Fruit fly (Drosophila melanogaster) whole organism, prepupa: ENCODE measurements around the gene Hmbs.

ENCODE experiments used
- CG10631 ChIP-seq: fragments of 200-800 bp; sonication (Bioruptor generic); optimal IDR thresholded peaks from 2 replicates; lab custom pipeline; 2016; ENCODE audit warnings: missing biosample characterization, missing genetic modification characterization
- CG10669 ChIP-seq: fragments of 200-800 bp; sonication (Bioruptor generic); optimal IDR thresholded peaks from 3 replicates; lab custom pipeline; 2018; ENCODE audit warnings: missing biosample characterization, mild to moderate bottlenecking, missing genetic modification characterization, moderate library complexity
- CG11294 ChIP-seq: fragments of 200-800 bp; sonication (Bioruptor generic); IDR thresholded peaks from 2 replicates; pipeline ENCODE4 v1.3.6; 2022; ENCODE audit warnings: missing biosample characterization, missing genetic modification characterization
- CG11762 ChIP-seq: fragments of 200-800 bp; sonication (Bioruptor generic); optimal IDR thresholded peaks from 3 replicates; lab custom pipeline; 2016; ENCODE audit warnings: missing biosample characterization, missing genetic modification characterization; ENCODE audit not compliant: insufficient read depth
- CG11902 ChIP-seq: fragments of 200-800 bp; sonication (Bioruptor generic); optimal IDR thresholded peaks from 3 replicates; lab custom pipeline; 2016; ENCODE audit warnings: missing biosample characterization, missing genetic modification characterization
- CG15336 ChIP-seq: fragments of 200-800 bp; sonication (Bioruptor generic); IDR thresholded peaks from 2 replicates; pipeline ENCODE4 v1.3.6; 2022; ENCODE audit warnings: missing biosample characterization, missing genetic modification characterization
- CG1621 ChIP-seq: fragments of 200-800 bp; sonication (Bioruptor generic); optimal IDR thresholded peaks from 3 replicates; lab custom pipeline; 2018; ENCODE audit warnings: missing biosample characterization, mild to moderate bottlenecking, missing genetic modification characterization
- CG16779 ChIP-seq: fragments of 200-800 bp; sonication (Bioruptor generic); optimal IDR thresholded peaks from 3 replicates; lab custom pipeline; 2017; ENCODE audit warnings: missing biosample characterization, mild to moderate bottlenecking, missing genetic modification characterization
- CG3032 ChIP-seq: fragments of 200-800 bp; optimal IDR thresholded peaks from 2 replicates; lab custom pipeline; 2019; ENCODE audit warnings: missing biosample characterization, mild to moderate bottlenecking, missing genetic modification characterization, moderate library complexity
- CG31627 ChIP-seq: fragments of 200-800 bp; sonication (Bioruptor generic); optimal IDR thresholded peaks from 3 replicates; lab custom pipeline; 2016; ENCODE audit warnings: missing biosample characterization, missing genetic modification characterization
- CG32006 ChIP-seq: fragments of 200-800 bp; sonication (Bioruptor generic); optimal IDR thresholded peaks from 3 replicates; lab custom pipeline; 2017; ENCODE audit warnings: missing biosample characterization, mild to moderate bottlenecking, missing genetic modification characterization
- CG34406 ChIP-seq: fragments of 200-800 bp; sonication (Bioruptor generic); optimal IDR thresholded peaks from 3 replicates; lab custom pipeline; 2016; ENCODE audit warnings: missing biosample characterization, missing genetic modification characterization
- CG3919 ChIP-seq: fragments of 200-800 bp; sonication (Bioruptor generic); optimal IDR thresholded peaks from 3 replicates; lab custom pipeline; 2016; ENCODE audit warnings: missing biosample characterization, missing genetic modification characterization
- CG4318 ChIP-seq: fragments of 200-800 bp; sonication (Bioruptor generic); optimal IDR thresholded peaks from 3 replicates; lab custom pipeline; 2017; ENCODE audit warnings: missing biosample characterization, mild to moderate bottlenecking, missing genetic modification characterization
- CG6163 ChIP-seq: fragments of 200-800 bp; sonication (Bioruptor generic); IDR thresholded peaks from 3 replicates; pipeline ENCODE4 v1.3.6; 2022; ENCODE audit warnings: missing biosample characterization, missing genetic modification characterization
- CG6276 ChIP-seq: fragments of 200-800 bp; sonication (Bioruptor generic); optimal IDR thresholded peaks from 2 replicates; lab custom pipeline; 2017; ENCODE audit warnings: missing biosample characterization, mild to moderate bottlenecking, missing genetic modification characterization
- CG6792 ChIP-seq: fragments of 200-800 bp; sonication (Bioruptor generic); optimal IDR thresholded peaks from 3 replicates; lab custom pipeline; 2016; ENCODE audit warnings: missing biosample characterization, missing genetic modification characterization
- CG6808 ChIP-seq: fragments of 200-800 bp; sonication (Bioruptor generic); optimal IDR thresholded peaks from 3 replicates; lab custom pipeline; 2017; ENCODE audit warnings: missing biosample characterization, missing genetic modification characterization, mild to moderate bottlenecking, moderate library complexity, missing genetic modification reagents
- CG6854 ChIP-seq: fragments of 200-800 bp; sonication (Bioruptor generic); optimal IDR thresholded peaks from 2 replicates; lab custom pipeline; 2017; ENCODE audit warnings: missing biosample characterization, mild to moderate bottlenecking, missing genetic modification characterization
- CG8119 ChIP-seq: fragments of 200-800 bp; sonication (Bioruptor generic); IDR thresholded peaks from 3 replicates; pipeline ENCODE4 v1.3.6; 2022; ENCODE audit warnings: missing biosample characterization, missing genetic modification characterization
- CG8319 ChIP-seq: fragments of 200-800 bp; sonication (Bioruptor generic); optimal IDR thresholded peaks from 3 replicates; lab custom pipeline; 2016; ENCODE audit warnings: missing biosample characterization, missing genetic modification characterization
- CG8632 ChIP-seq: fragments of 200-800 bp; sonication (Bioruptor generic); optimal IDR thresholded peaks from 3 replicates; lab custom pipeline; 2016; ENCODE audit warnings: missing biosample characterization, missing genetic modification characterization
- CG9139 ChIP-seq: fragments of 200-800 bp; sonication (Bioruptor generic); optimal IDR thresholded peaks from 3 replicates; lab custom pipeline; 2017; ENCODE audit warnings: missing biosample characterization, mild to moderate bottlenecking, missing genetic modification characterization
- Eip75B ChIP-seq: fragments of 200-800 bp; sonication (Bioruptor generic); optimal IDR thresholded peaks from 3 replicates; lab custom pipeline; 2016; ENCODE audit warnings: missing biosample characterization, missing genetic modification characterization
- Eip78C ChIP-seq: fragments of 200-800 bp; sonication (Bioruptor generic); peaks from one replicate; lab custom pipeline; 2016; ENCODE audit warnings: missing biosample characterization, missing genetic modification characterization
- Eip93F ChIP-seq: fragments of 200-800 bp; sonication (Bioruptor generic); optimal IDR thresholded peaks from 2 replicates; lab custom pipeline; 2016; ENCODE audit warnings: missing biosample characterization, mild to moderate bottlenecking, missing genetic modification characterization
- Ets21C ChIP-seq: fragments of 200-800 bp; sonication (Bioruptor generic); optimal IDR thresholded peaks from 3 replicates; lab custom pipeline; 2016; ENCODE audit warnings: missing biosample characterization, missing genetic modification characterization
- Ets96B ChIP-seq: fragments of 200-800 bp; optimal IDR thresholded peaks from 2 replicates; lab custom pipeline; 2019; ENCODE audit warnings: missing biosample characterization, mild to moderate bottlenecking, missing genetic modification characterization, moderate library complexity
- Gug ChIP-seq: fragments of 200-800 bp; sonication (Bioruptor generic); IDR thresholded peaks from 2 replicates; pipeline ENCODE4 v1.3.6; 2022; ENCODE audit warnings: missing biosample characterization, missing genetic modification characterization
- achi ChIP-seq: fragments of 200-800 bp; sonication (Bioruptor generic); optimal IDR thresholded peaks from 3 replicates; lab custom pipeline; 2016; ENCODE audit warnings: missing biosample characterization, missing genetic modification characterization
- acj6 ChIP-seq: fragments of 200-800 bp; sonication (Bioruptor generic); optimal IDR thresholded peaks from 3 replicates; lab custom pipeline; 2016; ENCODE audit warnings: missing biosample characterization, missing genetic modification characterization
- cyc ChIP-seq: fragments of 200-800 bp; sonication (Bioruptor generic); optimal IDR thresholded peaks from 3 replicates; lab custom pipeline; 2016; ENCODE audit warnings: missing biosample characterization, missing genetic modification characterization
- dsx ChIP-seq: fragments of 200-800 bp; optimal IDR thresholded peaks from 3 replicates; lab custom pipeline; 2019; ENCODE audit warnings: missing biosample characterization, mild to moderate bottlenecking, missing genetic modification characterization, moderate library complexity; ENCODE audit not compliant: poor library complexity, severe bottlenecking
- eg ChIP-seq: fragments of 200-800 bp; sonication (Bioruptor generic); IDR thresholded peaks from 3 replicates; pipeline ENCODE4 v1.3.6; 2022; ENCODE audit warnings: missing biosample characterization, missing genetic modification characterization
- esn ChIP-seq: fragments of 200-800 bp; sonication (Bioruptor generic); optimal IDR thresholded peaks from 2 replicates; lab custom pipeline; 2016; ENCODE audit warnings: missing biosample characterization, mild to moderate bottlenecking, missing genetic modification characterization, moderate library complexity
- fd59A ChIP-seq: fragments of 200-800 bp; sonication (Bioruptor generic); optimal IDR thresholded peaks from 2 replicates; lab custom pipeline; 2017; ENCODE audit warnings: missing biosample characterization, mild to moderate bottlenecking, missing genetic modification characterization, missing genetic modification reagents
- fkh ChIP-seq: fragments of 200-800 bp; sonication (Bioruptor generic); optimal IDR thresholded peaks from 3 replicates; lab custom pipeline; 2017; ENCODE audit warnings: missing biosample characterization, mild to moderate bottlenecking, missing genetic modification characterization, moderate library complexity
- lz ChIP-seq: fragments of 200-800 bp; sonication (Bioruptor generic); optimal IDR thresholded peaks from 3 replicates; lab custom pipeline; 2016; ENCODE audit warnings: missing biosample characterization, missing genetic modification characterization
- pdm3 ChIP-seq: fragments of 200-800 bp; sonication (Bioruptor generic); optimal IDR thresholded peaks from 3 replicates; lab custom pipeline; 2016; ENCODE audit warnings: missing biosample characterization, missing genetic modification characterization
- spab ChIP-seq: fragments of 200-800 bp; sonication (Bioruptor generic); optimal IDR thresholded peaks from 2 replicates; lab custom pipeline; 2017; ENCODE audit warnings: missing biosample characterization, mild to moderate bottlenecking, missing genetic modification characterization, missing genetic modification reagents
- ss ChIP-seq, 2 experiments: fragments of 200-800 bp; sonication (Bioruptor generic); optimal IDR thresholded peaks; 2 replicates in 1 of 2; 3 replicates in 1 of 2; lab custom pipeline; 2017 to 2018; ENCODE audit warnings: mild to moderate bottlenecking in 2 of 2, missing biosample characterization in 2 of 2, missing genetic modification characterization in 2 of 2, moderate library complexity in 1 of 2
- svp ChIP-seq: fragments of 200-800 bp; sonication (Bioruptor generic); peaks from one replicate; lab custom pipeline; 2016; ENCODE audit warnings: missing biosample characterization, missing genetic modification characterization
- topi ChIP-seq: fragments of 200-800 bp; sonication (Bioruptor generic); optimal IDR thresholded peaks from 3 replicates; lab custom pipeline; 2016; ENCODE audit warnings: missing biosample characterization, missing genetic modification characterization
- vri ChIP-seq: fragments of 200-800 bp; sonication (Bioruptor generic); optimal IDR thresholded peaks from 3 replicates; lab custom pipeline; 2016; ENCODE audit warnings: missing biosample characterization, mild to moderate bottlenecking, missing genetic modification characterization

Hmbs gene

DNA sequence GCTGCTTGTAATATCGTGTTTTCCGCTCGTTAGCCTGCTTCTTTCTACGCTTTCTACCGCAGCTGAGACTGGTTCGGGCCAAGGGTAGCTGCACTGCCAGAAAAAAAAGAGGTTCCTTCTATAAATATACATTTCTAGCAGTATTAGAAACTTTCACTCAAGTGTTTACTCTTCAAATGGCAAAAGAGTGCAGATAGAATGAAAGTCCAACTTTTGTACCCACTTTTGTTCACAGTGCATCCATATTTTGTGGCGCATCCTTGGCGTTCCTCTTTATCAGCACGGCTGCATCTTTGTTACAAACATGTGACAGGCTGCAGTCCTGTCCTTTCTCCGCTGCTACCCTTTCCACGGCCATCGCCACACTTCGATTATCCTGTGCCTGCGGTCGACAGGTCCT lies 23.6 kb downstream of the Hmbs start:
- TF ChIP-seq CG16779 (tag; lab: Kevin White, UChicago), result no peak
- TF ChIP-seq CG6854 (GFP tag; lab: Kevin White, UChicago), result no peak
- TF ChIP-seq CG11902 (GFP tag; lab: Kevin White, UChicago), result no peak
- peak; percentile 8 for TF ChIP-seq CG3919 (GFP tag; lab: Kevin White, UChicago)
- TF ChIP-seq CG6808 (GFP tag; lab: Kevin White, UChicago), result no peak
- no peak for TF ChIP-seq Eip75B (GFP tag; lab: Kevin White, UChicago)
- TF ChIP-seq CG31627 (GFP tag; lab: Kevin White, UChicago), result no peak
- TF ChIP-seq svp, result peak; percentile 41
- TF ChIP-seq pdm3 (GFP tag; lab: Kevin White, UChicago), result no peak
- TF ChIP-seq Eip93F, result no peak
- TF ChIP-seq topi (GFP tag; lab: Kevin White, UChicago), result no peak
- no peak for TF ChIP-seq CG10669
- peak; percentile 38 for TF ChIP-seq Eip78C (GFP tag; lab: Kevin White, UChicago)
- 0 out of 3 replicates have a peak, but pooled peaks have one; percentile 45 for TF ChIP-seq CG6163 (GFP tag; lab: Robert Waterston, UW)
- no peak for TF ChIP-seq Gug (GFP tag; lab: Robert Waterston, UW)
- no peak for TF ChIP-seq CG8319 (GFP tag; lab: Kevin White, UChicago)

DNA sequence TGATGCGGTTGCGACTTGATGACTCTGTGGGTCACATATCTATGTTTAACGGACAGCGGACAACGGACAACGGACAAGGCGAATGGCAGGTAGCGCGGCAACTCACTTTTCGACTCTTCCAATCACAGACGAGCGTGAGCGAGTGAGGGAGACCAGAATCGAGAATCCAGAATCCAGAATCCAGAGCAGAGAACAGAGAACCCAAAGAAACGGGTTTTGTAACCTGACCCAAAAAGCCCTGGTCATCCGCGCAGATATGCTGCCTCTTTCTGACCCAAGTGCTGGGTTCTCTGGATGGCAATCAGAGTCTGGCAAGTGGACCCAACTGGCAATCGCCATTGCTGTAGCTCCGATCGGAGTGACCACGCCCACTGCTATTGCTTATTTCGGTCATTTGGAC lies 29.7 kb downstream of the Hmbs start:
- TF ChIP-seq cyc (GFP tag; lab: Kevin White, UChicago), result no peak
- TF ChIP-seq CG11902 (GFP tag; lab: Kevin White, UChicago), result no peak
- no peak for TF ChIP-seq CG11762 (GFP tag; lab: Kevin White, UChicago)

DNA sequence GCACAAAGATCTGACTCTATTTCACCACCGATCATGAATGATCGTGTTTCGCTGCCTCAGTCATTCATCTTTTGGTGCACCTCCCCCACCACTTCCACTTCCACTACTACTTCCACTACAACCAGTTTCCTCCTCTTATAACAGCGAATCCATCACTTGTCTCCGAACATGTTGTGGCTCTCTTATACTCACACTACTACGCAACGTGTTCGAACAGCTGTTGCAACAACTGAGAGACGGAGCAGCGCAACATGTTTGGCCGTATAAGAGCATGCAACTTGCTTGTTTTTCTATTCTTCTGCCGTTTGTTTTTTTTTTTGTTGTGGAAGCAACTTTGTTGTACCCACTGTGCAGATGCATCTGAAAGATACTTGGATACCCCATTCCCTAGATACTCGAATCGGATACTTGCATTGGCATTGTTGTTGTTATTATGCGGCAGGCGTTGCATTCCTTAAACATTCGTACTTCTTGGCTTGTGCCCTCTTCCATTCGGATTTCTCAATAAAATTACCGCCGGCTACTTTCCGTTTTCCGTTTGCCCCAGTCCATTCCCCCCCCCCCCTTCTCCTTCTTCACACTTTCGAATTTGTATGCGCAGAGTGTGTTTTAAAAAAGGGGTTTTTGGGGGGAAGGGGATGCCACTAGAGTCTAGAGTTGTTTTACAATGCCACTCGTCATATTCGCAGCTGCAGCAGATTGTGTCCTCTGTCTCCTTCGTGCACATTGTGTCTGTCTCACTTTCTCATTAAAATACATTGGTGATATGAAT lies 32.4 kb downstream of the Hmbs start:
- TF ChIP-seq CG8119 (GFP tag; lab: Robert Waterston, UW) (peak; percentile 58), CG15336 (GFP tag; lab: Robert Waterston, UW) (peak; percentile 56), vri (GFP tag; lab: Kevin White, UChicago) (no peak), eg (GFP tag; lab: Robert Waterston, UW) (peak; percentile 79), CG11294 (no peak), Ets96B (no peak), CG34406 (GFP tag; lab: Kevin White, UChicago) (no peak), Eip93F (no peak), CG1621 (peak; percentile 47), CG16779 (tag; lab: Kevin White, UChicago) (no peak), pdm3 (GFP tag; lab: Kevin White, UChicago) (no peak), CG32006 (GFP tag; lab: Kevin White, UChicago) (peak; percentile 16), ss (GFP tag; optimal IDR thresholded peaks at IDR 0.05; lab: Kevin White, UChicago) (peak; percentile 69 to 72), lz (no peak), CG10631 (no peak), fd59A (GFP tag; lab: Kevin White, UChicago) (no peak), Eip78C (GFP tag; lab: Kevin White, UChicago) (peak; percentile 28), achi (GFP tag; lab: Kevin White, UChicago) (no peak), CG8319 (GFP tag; lab: Kevin White, UChicago) (no peak), CG6808 (GFP tag; lab: Kevin White, UChicago) (peak; percentile 3), CG10669 (no peak), CG6276 (GFP tag; lab: Kevin White, UChicago) (no peak), CG3032 (tag; lab: Kevin White, UChicago) (no peak), CG9139 (GFP tag; lab: Kevin White, UChicago) (peak; percentile 25), dsx (GFP tag; lab: Kevin White, UChicago) (peak; percentile 96), acj6 (no peak), cyc (GFP tag; lab: Kevin White, UChicago) (no peak), fkh (GFP tag; lab: Kevin White, UChicago) (no peak), topi (GFP tag; lab: Kevin White, UChicago) (no peak), CG8632 (GFP tag; lab: Kevin White, UChicago) (no peak), CG4318 (no peak), spab (GFP tag; lab: Kevin White, UChicago) (no peak), CG11902 (GFP tag; lab: Kevin White, UChicago) (no peak), CG31627 (GFP tag; lab: Kevin White, UChicago) (no peak), CG3919 (GFP tag; lab: Kevin White, UChicago) (no peak), CG11762 (GFP tag; lab: Kevin White, UChicago) (no peak), CG6792 (GFP tag; lab: Kevin White, UChicago) (no peak), Ets21C (GFP tag; lab: Kevin White, UChicago) (no peak), esn (no peak)
